Fruit fly (Drosophila melanogaster) whole organism, embryonic: ENCODE results near the gene CG13924.

Source experiments
- Blimp-1 ChIP-seq: fragments of 200-800 bp; sonication (Bioruptor generic); optimal IDR thresholded peaks from 3 replicates; lab custom pipeline; 2018; ENCODE audit warnings: missing biosample characterization, missing genetic modification characterization, mild to moderate bottlenecking, moderate library complexity, missing genetic modification reagents
- CG10321 ChIP-seq: fragments of 200-800 bp; sonication (Bioruptor generic); IDR thresholded peaks from 2 replicates; pipeline ENCODE4 v1.3.6; 2022; ENCODE audit warnings: missing biosample characterization, missing genetic modification characterization
- CG10543 ChIP-seq: fragments of 200-800 bp; sonication (Bioruptor generic); optimal IDR thresholded peaks from 3 replicates; lab custom pipeline; 2017; ENCODE audit warnings: missing biosample characterization, mild to moderate bottlenecking, missing genetic modification characterization, moderate library complexity
- CG11696 ChIP-seq: fragments of 200-800 bp; sonication (Bioruptor generic); IDR thresholded peaks from 2 replicates; pipeline ENCODE4 v1.3.6; 2022; ENCODE audit warnings: missing biosample characterization, missing genetic modification characterization
- CG15514 ChIP-seq: fragments of 200-800 bp; sonication (Bioruptor generic); optimal IDR thresholded peaks from 3 replicates; lab custom pipeline; 2017; ENCODE audit warnings: missing biosample characterization, missing genetic modification characterization, mild to moderate bottlenecking, moderate library complexity, missing genetic modification reagents
- CG18011 ChIP-seq: fragments of 200-800 bp; sonication (Bioruptor generic); optimal IDR thresholded peaks from 2 replicates; lab custom pipeline; 2017; ENCODE audit warnings: missing biosample characterization, missing genetic modification characterization, mild to moderate bottlenecking, moderate library complexity, missing genotype
- CG18262 ChIP-seq: fragments of 200-800 bp; optimal IDR thresholded peaks from 3 replicates; lab custom pipeline; 2019; ENCODE audit warnings: missing biosample characterization, mild to moderate bottlenecking, missing genetic modification characterization, moderate library complexity
- CG1832 ChIP-seq: fragments of 200-800 bp; sonication (Bioruptor generic); optimal IDR thresholded peaks from 2 replicates; lab custom pipeline; 2017; ENCODE audit warnings: missing biosample characterization, mild to moderate bottlenecking, missing genetic modification characterization, inconsistent platforms
- CG34376 ChIP-seq: fragments of 200-800 bp; sonication (Bioruptor generic); optimal IDR thresholded peaks from 2 replicates; lab custom pipeline; 2018; ENCODE audit warnings: missing biosample characterization, mild to moderate bottlenecking, missing genetic modification characterization
- CG4707 ChIP-seq: fragments of 200-800 bp; sonication (Bioruptor generic); optimal IDR thresholded peaks from 2 replicates; lab custom pipeline; 2018; ENCODE audit warnings: missing biosample characterization, mild to moderate bottlenecking, missing genetic modification characterization, moderate library complexity
- CG8478 ChIP-seq: fragments of >200 bp; optimal IDR thresholded peaks from 2 replicates; lab custom pipeline; 2018
- CG9876 ChIP-seq: fragments of 200-800 bp; sonication (Bioruptor generic); optimal IDR thresholded peaks from 2 replicates; lab custom pipeline; 2016; ENCODE audit warnings: missing biosample characterization, missing genetic modification characterization
- D19B ChIP-seq: fragments of 200-800 bp; sonication (Bioruptor generic); optimal IDR thresholded peaks from 2 replicates; lab custom pipeline; 2017; ENCODE audit warnings: missing biosample characterization, mild to moderate bottlenecking, missing genetic modification characterization
- E2f2 ChIP-seq: fragments of 200-800 bp; sonication (Bioruptor generic); IDR thresholded peaks from 2 replicates; pipeline ENCODE4 v1.3.6; 2022; ENCODE audit warnings: missing biosample characterization, missing genetic modification characterization
- H15 ChIP-seq: fragments of 200-800 bp; sonication (Bioruptor generic); IDR thresholded peaks from 3 replicates; pipeline ENCODE4 v1.3.6; 2022; ENCODE audit warnings: missing biosample characterization, missing genetic modification characterization
- HLHmδ ChIP-seq: fragments of 200-800 bp; sonication (Bioruptor generic); optimal IDR thresholded peaks from 2 replicates; lab custom pipeline; 2018; ENCODE audit warnings: missing biosample characterization, mild to moderate bottlenecking, missing genetic modification characterization, moderate library complexity
- Jarid2 ChIP-seq: fragments of 200-800 bp; sonication (Bioruptor generic); optimal IDR thresholded peaks from 3 replicates; lab custom pipeline; 2017; ENCODE audit warnings: mild to moderate bottlenecking, missing biosample characterization, missing genetic modification reagents, missing genetic modification characterization
- MTF-1 ChIP-seq: fragments of 200-800 bp; sonication (Bioruptor generic); optimal IDR thresholded peaks from 2 replicates; lab custom pipeline; 2018; ENCODE audit warnings: missing biosample characterization, mild to moderate bottlenecking, missing genetic modification characterization, borderline replicate concordance
- Mrtf ChIP-seq: fragments of 200-800 bp; sonication (Bioruptor generic); IDR thresholded peaks from 3 replicates; pipeline ENCODE4 v1.3.6; 2022; ENCODE audit warnings: missing biosample characterization, missing genetic modification characterization
- Nf-YA ChIP-seq: fragments of 200-800 bp; sonication (Bioruptor generic); IDR thresholded peaks from 2 replicates; pipeline ENCODE4 v1.3.6; 2022; ENCODE audit warnings: missing biosample characterization, missing genetic modification characterization
- Nf-YB ChIP-seq: fragments of 200-800 bp; sonication (Bioruptor generic); optimal IDR thresholded peaks from 3 replicates; lab custom pipeline; 2019; ENCODE audit warnings: missing biosample characterization, mild to moderate bottlenecking, missing genetic modification characterization, moderate library complexity
- Nf-YC ChIP-seq: fragments of 200-800 bp; optimal IDR thresholded peaks from 3 replicates; lab custom pipeline; 2019; ENCODE audit warnings: missing biosample characterization, mild to moderate bottlenecking, missing genetic modification characterization, moderate library complexity
- Rfx ChIP-seq: fragments of 200-800 bp; sonication (Bioruptor generic); IDR thresholded peaks from 2 replicates; pipeline ENCODE4 v1.3.6; 2022; ENCODE audit warnings: missing biosample characterization, missing genetic modification characterization
- Trl ChIP-seq, 3 experiments: fragments of >200 bp in 2 of 3; fragments of 200-800 bp in 1 of 3; sonication (Bioruptor generic) in 1 of 3; optimal IDR thresholded peaks; 2 replicates in 1 of 3; 3 replicates in 2 of 3; lab custom pipeline; 2016 to 2017; ENCODE audit warnings: missing biosample characterization in 1 of 3, missing genetic modification characterization in 1 of 3
- ara ChIP-seq: fragments of 200-800 bp; sonication (Bioruptor generic); IDR thresholded peaks from 2 replicates; pipeline ENCODE4 v1.3.6; 2022; ENCODE audit warnings: missing biosample characterization, missing genetic modification characterization
- bbx ChIP-seq: fragments of 200-800 bp; sonication (Bioruptor generic); IDR thresholded peaks from 2 replicates; pipeline ENCODE4 v1.3.6; 2022; ENCODE audit warnings: missing biosample characterization, missing genetic modification characterization; ENCODE audit not compliant: partially characterized antibody
- cg ChIP-seq: fragments of 200-800 bp; sonication (Bioruptor generic); optimal IDR thresholded peaks from 3 replicates; lab custom pipeline; 2019; ENCODE audit warnings: missing biosample characterization, mild to moderate bottlenecking, missing genetic modification characterization, moderate library complexity
- dmrt11E ChIP-seq: fragments of 200-800 bp; sonication (Bioruptor generic); optimal IDR thresholded peaks from 3 replicates; lab custom pipeline; 2018; ENCODE audit warnings: missing biosample characterization, mild to moderate bottlenecking, missing genetic modification characterization, moderate library complexity
- emc ChIP-seq: fragments of 200-800 bp; sonication (Bioruptor generic); optimal IDR thresholded peaks from 2 replicates; lab custom pipeline; 2016; ENCODE audit warnings: missing biosample characterization, missing genetic modification characterization
- ewg ChIP-seq: fragments of 200-800 bp; sonication (Bioruptor generic); optimal IDR thresholded peaks from 3 replicates; lab custom pipeline; 2017; ENCODE audit warnings: mild to moderate bottlenecking, missing biosample characterization, missing genetic modification reagents, missing genetic modification characterization
- gcm2 ChIP-seq: fragments of 200-800 bp; sonication (Bioruptor generic); optimal IDR thresholded peaks from 2 replicates; lab custom pipeline; 2016; ENCODE audit warnings: missing biosample characterization, missing genetic modification characterization
- lab ChIP-seq: fragments of 200-800 bp; sonication (Bioruptor generic); optimal IDR thresholded peaks from 3 replicates; lab custom pipeline; 2017; ENCODE audit warnings: missing biosample characterization, missing genetic modification characterization, mild to moderate bottlenecking, moderate library complexity, missing genetic modification reagents
- oc ChIP-seq: fragments of 200-800 bp; sonication (Bioruptor generic); optimal IDR thresholded peaks from 2 replicates; lab custom pipeline; 2018; ENCODE audit warnings: missing biosample characterization, mild to moderate bottlenecking, missing genetic modification characterization, moderate library complexity
- onecut ChIP-seq: fragments of 200-800 bp; sonication (Bioruptor generic); IDR thresholded peaks from 2 replicates; pipeline ENCODE4 v1.3.6; 2022; ENCODE audit warnings: missing biosample characterization, missing genetic modification characterization
- row ChIP-seq: fragments of 200-800 bp; sonication (Bioruptor generic); IDR thresholded peaks from 3 replicates; pipeline ENCODE4 v1.3.6; 2022; ENCODE audit warnings: missing biosample characterization, missing genetic modification characterization
- salm ChIP-seq: fragments of 200-800 bp; sonication (Bioruptor generic); optimal IDR thresholded peaks from 2 replicates; lab custom pipeline; 2018; ENCODE audit warnings: missing biosample characterization, mild to moderate bottlenecking, missing genetic modification characterization
- seq ChIP-seq: fragments of 200-800 bp; sonication (Bioruptor generic); IDR thresholded peaks from 2 replicates; pipeline ENCODE4 v1.3.6; 2022; ENCODE audit warnings: missing biosample characterization, missing genetic modification characterization
- ssp ChIP-seq: fragments of 200-800 bp; sonication (Bioruptor generic); IDR thresholded peaks from 2 replicates; pipeline ENCODE4 v1.3.6; 2022; ENCODE audit warnings: missing biosample characterization, missing genetic modification characterization
- tap ChIP-seq: fragments of 200-800 bp; optimal IDR thresholded peaks from 3 replicates; lab custom pipeline; 2019; ENCODE audit warnings: missing biosample characterization, mild to moderate bottlenecking, missing genetic modification characterization, moderate library complexity
- yki ChIP-seq: fragments of >200 bp; optimal IDR thresholded peaks from 3 replicates; lab custom pipeline; 2018
- z ChIP-seq: fragments of 200-800 bp; sonication (Bioruptor generic); IDR thresholded peaks from 3 replicates; pipeline ENCODE4 v1.3.6; 2022; ENCODE audit warnings: missing biosample characterization, missing genetic modification characterization

The CG13924 gene

DNA sequence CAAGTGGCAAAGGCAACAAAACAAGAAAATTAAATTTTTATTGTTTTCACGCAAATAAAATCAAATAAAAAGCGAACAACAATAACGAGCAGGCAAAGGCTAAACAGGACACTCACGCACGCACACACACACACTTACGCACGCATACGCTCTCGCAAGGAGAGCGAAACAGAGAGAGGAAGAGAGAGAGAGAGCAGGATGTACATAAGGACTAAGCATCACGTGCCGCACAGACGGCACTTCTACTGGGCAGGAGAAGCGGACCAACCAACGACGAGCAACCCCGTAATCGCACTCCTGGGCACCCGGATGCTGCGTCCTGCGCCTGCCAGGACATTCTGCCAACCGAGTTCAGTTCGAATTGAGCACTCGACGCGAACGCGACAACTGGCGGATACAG lies 51.1 kb downstream of the CG13924 start, which contains the start of gene Dbx:
Gene Dbx, plus strand, starts transcription at position 365 of the 400 bp plus-strand sequence.
- TF ChIP-seq E2f2 (GFP tag; lab: Robert Waterston, UW), result no peak
- peak; percentile 67; the same call in 1 of the 2 replicates for TF ChIP-seq seq
- no peak for TF ChIP-seq ara (GFP tag; lab: Robert Waterston, UW)
- peak; percentile 51 for TF ChIP-seq Jarid2 (GFP tag; lab: Kevin White, UChicago)
- no peak for TF ChIP-seq oc (tag; lab: Kevin White, UChicago)
- TF ChIP-seq ewg (GFP tag; lab: Kevin White, UChicago), result peak; percentile 17
- no peak for TF ChIP-seq salm (tag; lab: Kevin White, UChicago)
- TF ChIP-seq CG15514 (GFP tag; lab: Kevin White, UChicago), result no peak
- no peak for TF ChIP-seq CG11696
- TF ChIP-seq D19B, result no peak
- no peak for TF ChIP-seq gcm2 (GFP tag; lab: Kevin White, UChicago)
- no peak for TF ChIP-seq tap (tag; lab: Kevin White, UChicago)
- peak; percentile 64 to 73 for TF ChIP-seq Trl (optimal IDR thresholded peaks at IDR 0.05; lab: Kevin White, UChicago)
- TF ChIP-seq Trl (GFP tag; optimal IDR thresholded peaks at IDR 0.05; lab: Kevin White, UChicago), result no peak
- peak; percentile 97 for TF ChIP-seq Nf-YB (GFP tag; lab: Kevin White, UChicago)
- no peak for TF ChIP-seq emc (GFP tag; lab: Kevin White, UChicago)
- peak; percentile 69 for TF ChIP-seq CG1832 (GFP tag; lab: Kevin White, UChicago)
- TF ChIP-seq CG10321 (GFP tag; lab: Robert Waterston, UW), result 0 out of 2 replicates have a peak, but pooled peaks have one; percentile 23
- no peak for TF ChIP-seq CG18262 (tag; lab: Kevin White, UChicago)
- no peak for TF ChIP-seq CG18011 (GFP tag; lab: Kevin White, UChicago)
- peak; percentile 39 for TF ChIP-seq yki (lab: Kevin White, UChicago)
- no peak for TF ChIP-seq Blimp-1
- TF ChIP-seq Mrtf (GFP tag; lab: Robert Waterston, UW), result no peak
- TF ChIP-seq bbx (GFP tag; lab: Robert Waterston, UW), result no peak
- TF ChIP-seq dmrt11E (tag; lab: Kevin White, UChicago), result no peak
- no peak for TF ChIP-seq lab (GFP tag; lab: Kevin White, UChicago)
- TF ChIP-seq Nf-YA (GFP tag; lab: Robert Waterston, UW), result peak; percentile 69
- TF ChIP-seq CG4707, result no peak
- TF ChIP-seq z (GFP tag; lab: Robert Waterston, UW), result no peak
- no peak for TF ChIP-seq CG10543 (GFP tag; lab: Kevin White, UChicago)
- no peak for TF ChIP-seq ssp (GFP tag; lab: Robert Waterston, UW)
- TF ChIP-seq H15 (GFP tag; lab: Robert Waterston, UW), result no peak
- TF ChIP-seq row, result no peak
- no peak for TF ChIP-seq HLHmδ (GFP tag; lab: Kevin White, UChicago)
- no peak for TF ChIP-seq CG34376
- peak; percentile 94 for TF ChIP-seq Nf-YC (tag; lab: Kevin White, UChicago)
- no peak for TF ChIP-seq onecut (GFP tag; lab: Robert Waterston, UW)
- peak; percentile 29 for TF ChIP-seq CG8478 (lab: Kevin White, UChicago)
- TF ChIP-seq CG9876 (GFP tag; lab: Kevin White, UChicago), result no peak
- no peak for TF ChIP-seq MTF-1 (GFP tag; lab: Kevin White, UChicago)
- TF ChIP-seq Rfx (GFP tag; lab: Robert Waterston, UW), result no peak
- TF ChIP-seq cg (GFP tag; lab: Kevin White, UChicago), result peak; percentile 63
